Worm (Caenorhabditis elegans) whole organism, L4/young adult: ENCODE data around the gene T01C8.2.

ENCODE experiments used
- dao-5 ChIP-seq: sonication (generic microtip); optimal IDR thresholded peaks from 2 replicates; lab custom pipeline; 2016; ENCODE audit warnings: missing genotype, missing genetic modification characterization, moderate library complexity, missing compliant biosample characterization
- him-1 ChIP-seq: sonication (generic microtip); optimal IDR thresholded peaks from 2 replicates; lab custom pipeline; 2016; ENCODE audit warnings: missing genotype, missing genetic modification reagents, missing genetic modification characterization, missing compliant biosample characterization

DNA sequence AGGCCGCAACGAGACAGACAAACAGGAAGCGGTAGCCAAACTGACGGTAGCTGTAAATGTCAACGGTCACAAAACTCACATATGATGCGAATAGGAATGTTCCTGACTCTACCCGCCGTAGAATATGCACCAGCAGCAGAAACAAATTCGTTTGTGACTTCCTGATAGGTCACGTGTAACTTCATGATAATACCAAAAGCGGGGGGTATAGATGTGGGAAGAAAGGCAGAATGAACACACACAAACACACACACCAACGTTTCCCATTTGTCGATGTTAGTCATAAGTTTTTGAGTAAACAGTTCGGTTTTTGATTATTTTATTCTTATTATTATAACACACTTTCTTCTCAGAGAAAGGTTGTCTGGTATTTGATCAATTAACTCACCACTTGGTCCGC, 26.9 kb downstream of the T01C8.2 start:
- no peak for TF ChIP-seq him-1 (tag; lab: Kevin White, UChicago)
- TF ChIP-seq dao-5 (tag; lab: Kevin White, UChicago) = no peak
